Fruit fly (Drosophila melanogaster) whole organism, embryonic: ENCODE results near the gene CG10301.

Experiments used
- Atf-2 ChIP-seq: fragments of 200-800 bp; sonication (Bioruptor generic); optimal IDR thresholded peaks from 2 replicates; lab custom pipeline; 2016; ENCODE audit warnings: missing biosample characterization, missing genetic modification characterization
- B-H2 ChIP-seq: fragments of 200-800 bp; sonication (Bioruptor generic); optimal IDR thresholded peaks from 2 replicates; lab custom pipeline; 2018; ENCODE audit warnings: missing biosample characterization, mild to moderate bottlenecking, missing genetic modification characterization
- BtbVII ChIP-seq: fragments of 200-800 bp; sonication (Bioruptor generic); optimal IDR thresholded peaks from 3 replicates; lab custom pipeline; 2017; ENCODE audit warnings: missing biosample characterization, mild to moderate bottlenecking, missing genetic modification characterization
- CG10267 ChIP-seq: fragments of 200-800 bp; sonication (Bioruptor generic); optimal IDR thresholded peaks from 2 replicates; lab custom pipeline; 2018; ENCODE audit warnings: missing biosample characterization, mild to moderate bottlenecking, missing genetic modification characterization, moderate library complexity
- CG11695 ChIP-seq: fragments of 200-800 bp; sonication (Bioruptor generic); IDR thresholded peaks from 3 replicates; pipeline ENCODE4 v1.3.6; 2022; ENCODE audit warnings: missing biosample characterization, missing genetic modification characterization
- CG13424 ChIP-seq: fragments of 200-800 bp; sonication (Bioruptor generic); optimal IDR thresholded peaks from 2 replicates; lab custom pipeline; 2019; ENCODE audit warnings: missing biosample characterization, mild to moderate bottlenecking, missing genetic modification characterization, moderate library complexity
- CG13775 ChIP-seq: fragments of 200-800 bp; sonication (Bioruptor generic); optimal IDR thresholded peaks from 3 replicates; lab custom pipeline; 2017; ENCODE audit warnings: missing biosample characterization, mild to moderate bottlenecking, missing genetic modification characterization
- CG14014 ChIP-seq: fragments of 200-800 bp; sonication (Bioruptor generic); IDR thresholded peaks from 2 replicates; pipeline ENCODE4 v1.3.6; 2022; ENCODE audit warnings: missing biosample characterization, missing genetic modification characterization
- CG1603 ChIP-seq: fragments of 200-800 bp; sonication (Bioruptor generic); optimal IDR thresholded peaks from 2 replicates; lab custom pipeline; 2019; ENCODE audit warnings: missing biosample characterization, mild to moderate bottlenecking, missing genetic modification characterization, moderate library complexity
- CG1792 ChIP-seq: fragments of 200-800 bp; sonication (Bioruptor generic); optimal IDR thresholded peaks from 2 replicates; lab custom pipeline; 2016; ENCODE audit warnings: missing biosample characterization, missing genetic modification characterization
- CG1832 ChIP-seq: fragments of 200-800 bp; sonication (Bioruptor generic); optimal IDR thresholded peaks from 2 replicates; lab custom pipeline; 2017; ENCODE audit warnings: missing biosample characterization, mild to moderate bottlenecking, missing genetic modification characterization, inconsistent platforms
- CG3163 ChIP-seq: fragments of 200-800 bp; sonication (Bioruptor generic); optimal IDR thresholded peaks from 3 replicates; lab custom pipeline; 2016; ENCODE audit warnings: missing biosample characterization, missing genetic modification characterization
- CG4730 ChIP-seq: fragments of 200-800 bp; sonication (Bioruptor generic); IDR thresholded peaks from 2 replicates; pipeline ENCODE4 v1.3.6; 2022; ENCODE audit warnings: missing biosample characterization, missing genetic modification characterization
- CG4854 ChIP-seq: fragments of 200-800 bp; sonication (Bioruptor generic); optimal IDR thresholded peaks from 2 replicates; lab custom pipeline; 2016; ENCODE audit warnings: missing biosample characterization, missing genetic modification characterization, inconsistent platforms
- CG5180 ChIP-seq: fragments of 200-800 bp; sonication (Bioruptor generic); optimal IDR thresholded peaks from 3 replicates; lab custom pipeline; 2017; ENCODE audit warnings: missing biosample characterization, missing genetic modification characterization, mild to moderate bottlenecking, moderate library complexity, missing genetic modification reagents
- CG6683 ChIP-seq: fragments of 200-800 bp; sonication (Bioruptor generic); optimal IDR thresholded peaks from 2 replicates; lab custom pipeline; 2017; ENCODE audit warnings: missing biosample characterization, mild to moderate bottlenecking, missing genetic modification characterization, missing genetic modification reagents
- CG6813 ChIP-seq: fragments of 200-800 bp; sonication (Bioruptor generic); optimal IDR thresholded peaks from 2 replicates; lab custom pipeline; 2017; ENCODE audit warnings: missing biosample characterization, missing genetic modification characterization, mild to moderate bottlenecking, moderate library complexity, missing genetic modification reagents
- CG8765 ChIP-seq: fragments of 200-800 bp; sonication (Bioruptor generic); IDR thresholded peaks from 2 replicates; pipeline ENCODE4 v1.3.6; 2022; ENCODE audit warnings: missing biosample characterization, missing genetic modification characterization
- CHES-1-like ChIP-seq: fragments of 200-800 bp; sonication (Bioruptor generic); optimal IDR thresholded peaks from 2 replicates; lab custom pipeline; 2016; ENCODE audit warnings: missing biosample characterization, missing genetic modification characterization
- Camta ChIP-seq: fragments of 200-800 bp; sonication (Bioruptor generic); optimal IDR thresholded peaks from 2 replicates; lab custom pipeline; 2016; ENCODE audit warnings: missing biosample characterization, missing genetic modification characterization
- CrebB ChIP-seq: fragments of 200-800 bp; sonication (Bioruptor generic); optimal IDR thresholded peaks from 3 replicates; lab custom pipeline; 2018; ENCODE audit warnings: missing biosample characterization, mild to moderate bottlenecking, missing genetic modification characterization
- Dref ChIP-seq: fragments of 200-800 bp; sonication (Bioruptor generic); IDR thresholded peaks from 2 replicates; pipeline ENCODE4 v1.3.6; 2022; ENCODE audit warnings: missing biosample characterization, missing genetic modification characterization
- HLH4C ChIP-seq: fragments of 200-800 bp; sonication (Bioruptor generic); IDR thresholded peaks from 3 replicates; pipeline ENCODE4 v1.3.6; 2022; ENCODE audit warnings: missing biosample characterization, missing genetic modification characterization; ENCODE audit not compliant: partially characterized antibody
- HLH54F ChIP-seq: fragments of 200-800 bp; sonication (Bioruptor generic); optimal IDR thresholded peaks from 3 replicates; lab custom pipeline; 2016; ENCODE audit warnings: missing biosample characterization, missing genetic modification characterization
- HmgZ ChIP-seq: fragments of 200-800 bp; sonication (Bioruptor generic); optimal IDR thresholded peaks from 2 replicates; lab custom pipeline; 2018; ENCODE audit warnings: missing biosample characterization, mild to moderate bottlenecking, missing genetic modification characterization
- Hmr ChIP-seq: fragments of 200-800 bp; sonication (Bioruptor generic); optimal IDR thresholded peaks from 3 replicates; lab custom pipeline; 2017; ENCODE audit warnings: mild to moderate bottlenecking, missing biosample characterization, missing genetic modification reagents, missing genetic modification characterization
- Lim3 ChIP-seq: fragments of 200-800 bp; sonication (Bioruptor generic); IDR thresholded peaks from 2 replicates; pipeline ENCODE4 v1.3.6; 2022; ENCODE audit warnings: missing biosample characterization, missing genetic modification characterization
- TFAM ChIP-seq: fragments of 200-800 bp; sonication (Bioruptor generic); optimal IDR thresholded peaks from 2 replicates; lab custom pipeline; 2017; ENCODE audit warnings: missing biosample characterization, missing genetic modification characterization, inconsistent platforms
- Xbp1 ChIP-seq: fragments of 200-800 bp; sonication (Bioruptor generic); optimal IDR thresholded peaks from 3 replicates; lab custom pipeline; 2016; ENCODE audit warnings: missing biosample characterization, mild to moderate bottlenecking, missing genetic modification characterization
- Xrp1 ChIP-seq: fragments of 200-800 bp; sonication (Bioruptor generic); IDR thresholded peaks from 2 replicates; pipeline ENCODE4 v1.3.6; 2022; ENCODE audit warnings: missing biosample characterization, missing genetic modification characterization
- ap ChIP-seq: fragments of 200-800 bp; sonication (Bioruptor generic); IDR thresholded peaks from 2 replicates; pipeline ENCODE4 v1.3.6; 2022; ENCODE audit warnings: missing biosample characterization, missing genetic modification characterization
- cad ChIP-seq: fragments of >200 bp; optimal IDR thresholded peaks from 2 replicates; lab custom pipeline; 2017; ENCODE audit warnings: missing biosample characterization, missing genetic modification characterization
- caup ChIP-seq: fragments of 200-800 bp; sonication (Bioruptor generic); optimal IDR thresholded peaks from 3 replicates; lab custom pipeline; 2017; ENCODE audit warnings: missing biosample characterization, mild to moderate bottlenecking, missing genetic modification characterization, moderate library complexity; ENCODE audit not compliant: severe bottlenecking
- da ChIP-seq: fragments of 200-800 bp; sonication (Bioruptor generic); optimal IDR thresholded peaks from 2 replicates; lab custom pipeline; 2016; ENCODE audit warnings: missing biosample characterization, missing genetic modification characterization
- danr ChIP-seq: fragments of 200-800 bp; sonication (Bioruptor generic); IDR thresholded peaks from 2 replicates; pipeline ENCODE4 v1.3.6; 2022; ENCODE audit warnings: missing biosample characterization, missing genetic modification characterization
- dimm ChIP-seq: fragments of 200-800 bp; sonication (Bioruptor generic); IDR thresholded peaks from 2 replicates; pipeline ENCODE4 v1.3.6; 2022; ENCODE audit warnings: missing biosample characterization, missing genetic modification characterization
- eve ChIP-seq, 2 experiments: fragments of >200 bp; optimal IDR thresholded peaks; 2 replicates each; lab custom pipeline; 2017; ENCODE audit warnings: missing biosample characterization in 2 of 2, missing genetic modification characterization in 2 of 2
- exex ChIP-seq: fragments of 200-800 bp; sonication (Bioruptor generic); optimal IDR thresholded peaks from 4 replicates; lab custom pipeline; 2018; ENCODE audit warnings: missing biosample characterization, mild to moderate bottlenecking, missing genetic modification characterization, moderate library complexity
- fd64A ChIP-seq: fragments of 200-800 bp; sonication (Bioruptor generic); optimal IDR thresholded peaks from 3 replicates; lab custom pipeline; 2018; ENCODE audit warnings: missing biosample characterization, mild to moderate bottlenecking, missing genetic modification characterization
- fd96Cb ChIP-seq: fragments of 200-800 bp; sonication (Bioruptor generic); optimal IDR thresholded peaks from 2 replicates; lab custom pipeline; 2018; ENCODE audit warnings: missing biosample characterization, mild to moderate bottlenecking, missing genetic modification characterization, moderate library complexity
- inv ChIP-seq: fragments of 200-800 bp; sonication (Bioruptor generic); IDR thresholded peaks from 2 replicates; pipeline ENCODE4 v1.3.6; 2022; ENCODE audit warnings: missing biosample characterization, missing genetic modification characterization; ENCODE audit not compliant: partially characterized antibody
- kni ChIP-seq: fragments of 200-800 bp; sonication (Bioruptor generic); optimal IDR thresholded peaks from 3 replicates; lab custom pipeline; 2017; ENCODE audit warnings: mild to moderate bottlenecking, missing biosample characterization, missing genetic modification reagents, missing genetic modification characterization
- pan ChIP-seq, 4 experiments: fragments of >200 bp in 3 of 4; fragments of 200-800 bp in 1 of 4; sonication (Bioruptor generic) in 1 of 4; optimal IDR thresholded peaks in 3 of 4; IDR thresholded peaks in 1 of 4; 2 replicates each; pipeline versions ENCODE4 v1.3.6 to Lab custom; 2017 to 2022; ENCODE audit warnings: missing biosample characterization in 2 of 4, missing genetic modification characterization in 2 of 4, mixed read lengths in 1 of 4
- ranshi ChIP-seq: fragments of 200-800 bp; sonication (Bioruptor generic); IDR thresholded peaks from 2 replicates; pipeline ENCODE4 v1.3.6; 2022; ENCODE audit warnings: missing biosample characterization, missing genetic modification characterization
- tio ChIP-seq: fragments of 200-800 bp; sonication (Bioruptor generic); optimal IDR thresholded peaks from 2 replicates; lab custom pipeline; 2017; ENCODE audit warnings: missing biosample characterization, missing genetic modification characterization, inconsistent platforms
- tna ChIP-seq: fragments of 200-800 bp; sonication (Bioruptor generic); IDR thresholded peaks from 2 replicates; pipeline ENCODE4 v1.3.6; 2022; ENCODE audit warnings: missing biosample characterization, missing genetic modification characterization; ENCODE audit not compliant: partially characterized antibody
- tx ChIP-seq: fragments of 200-800 bp; sonication (Bioruptor generic); optimal IDR thresholded peaks from 2 replicates; lab custom pipeline; 2016; ENCODE audit warnings: missing biosample characterization, missing genetic modification characterization
- z ChIP-seq: fragments of 200-800 bp; sonication (Bioruptor generic); IDR thresholded peaks from 3 replicates; pipeline ENCODE4 v1.3.6; 2022; ENCODE audit warnings: missing biosample characterization, missing genetic modification characterization

Gene CG10301

DNA sequence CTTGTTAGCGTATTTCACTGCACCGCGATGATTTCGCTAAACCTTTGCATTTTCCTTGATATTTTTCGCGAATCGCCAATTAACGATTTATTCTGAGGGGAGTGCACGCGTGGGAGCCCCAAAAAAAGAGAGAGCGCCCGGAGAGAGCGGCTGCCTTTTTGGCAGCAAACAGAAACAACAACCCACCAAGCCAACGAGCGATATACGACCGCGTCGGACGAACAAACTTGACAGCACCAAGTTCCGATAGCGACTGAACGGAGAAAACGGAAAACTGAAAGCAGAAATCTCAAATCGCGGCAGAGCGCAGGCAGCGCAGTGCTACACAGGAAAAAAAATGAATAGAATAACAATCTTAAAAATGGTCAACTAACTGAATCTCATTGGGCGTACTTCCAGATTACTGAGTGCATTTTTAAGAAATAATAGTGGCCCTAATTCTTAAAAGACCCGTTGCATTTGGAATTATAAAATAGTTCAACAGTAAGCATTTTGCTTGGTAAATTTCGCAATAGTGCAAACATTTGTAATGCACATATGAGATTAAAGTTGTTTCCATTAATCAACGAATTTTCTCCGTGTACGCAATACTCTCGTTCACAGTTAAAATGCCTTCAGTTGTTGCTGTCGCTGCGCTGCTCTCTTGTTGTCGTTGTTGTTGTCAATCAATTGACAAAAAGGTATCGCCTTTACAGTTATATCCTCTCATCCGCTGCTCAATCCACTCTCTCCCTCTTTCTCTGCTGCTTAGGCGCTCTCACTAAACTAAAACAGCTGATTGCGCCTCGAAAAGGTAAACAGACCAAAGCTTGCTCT, 40.3 kb upstream of the CG10301 start, which contains the start of gene CG31145 (continued):
- TF ChIP-seq HmgZ (tag; lab: Kevin White, UChicago) = peak; percentile 100
- no peak for TF ChIP-seq cad
- TF ChIP-seq tx (GFP tag; lab: Kevin White, UChicago) = peak; percentile 99
- peak; percentile 99 for TF ChIP-seq CG1792 (GFP tag; lab: Kevin White, UChicago)
- peak; percentile 70; the same call in 1 of the 2 replicates for TF ChIP-seq tna (GFP tag; lab: Robert Waterston, UW)
- peak; percentile 99 for TF ChIP-seq CG14014 (GFP tag; lab: Robert Waterston, UW)
- peak; percentile 99 for TF ChIP-seq CG6813 (GFP tag; lab: Kevin White, UChicago)
- TF ChIP-seq da (GFP tag; lab: Kevin White, UChicago) = peak; percentile 99
- TF ChIP-seq HLH54F (GFP tag; lab: Kevin White, UChicago) = peak; percentile 100
- TF ChIP-seq z (GFP tag; lab: Robert Waterston, UW) = peak; percentile 73; the same call in 2 of the 3 replicates
- no peak for TF ChIP-seq CG1832 (GFP tag; lab: Kevin White, UChicago)
- TF ChIP-seq dimm (GFP tag; lab: Robert Waterston, UW) = peak; percentile 96
- TF ChIP-seq inv (GFP tag; lab: Robert Waterston, UW) = no peak
- TF ChIP-seq CG4854 = peak; percentile 99
- peak; percentile 100 for TF ChIP-seq CG13424
- TF ChIP-seq CG11695 (GFP tag; lab: Robert Waterston, UW) = peak; percentile 99
- TF ChIP-seq ap (GFP tag; lab: Robert Waterston, UW) = peak; percentile 98
- TF ChIP-seq kni (GFP tag; lab: Kevin White, UChicago) = peak; percentile 92
- no peak for TF ChIP-seq pan (optimal IDR thresholded peaks at IDR 0.05; lab: Kevin White, UChicago)
- peak in 1 of 2 experiments; percentile 99 for TF ChIP-seq pan (GFP tag; optimal IDR thresholded peaks at IDR 0.05 in 1 of 2, IDR thresholded peaks at IDR 0.05 in 1 of 2)
- peak; percentile 93 for TF ChIP-seq CG8765 (GFP tag; lab: Robert Waterston, UW)
- peak; percentile 94 for TF ChIP-seq CG5180
- peak; percentile 99 for TF ChIP-seq CG6683 (GFP tag; lab: Kevin White, UChicago)
- peak; percentile 98 for TF ChIP-seq CG1603 (tag; lab: Kevin White, UChicago)
- peak; percentile 99 for TF ChIP-seq caup (GFP tag; lab: Kevin White, UChicago)
- peak; percentile 99 for TF ChIP-seq Xrp1 (GFP tag; lab: Robert Waterston, UW)
- peak; percentile 100 for TF ChIP-seq CHES-1-like
- peak; percentile 100 for TF ChIP-seq Xbp1 (GFP tag; lab: Kevin White, UChicago)
- peak; percentile 95 for TF ChIP-seq CG3163
- peak; percentile 99 for TF ChIP-seq danr (GFP tag; lab: Robert Waterston, UW)
- peak; percentile 93 for TF ChIP-seq exex (tag; lab: Kevin White, UChicago)
- TF ChIP-seq Atf-2 (GFP tag; lab: Kevin White, UChicago) = peak; percentile 100
- TF ChIP-seq CG10267 (tag; lab: Kevin White, UChicago) = peak; percentile 96
- TF ChIP-seq fd96Cb = peak; percentile 100
- TF ChIP-seq Hmr (GFP tag; lab: Kevin White, UChicago) = peak; percentile 100
- TF ChIP-seq TFAM (GFP tag; lab: Kevin White, UChicago) = peak; percentile 95
- TF ChIP-seq Dref = no peak
- TF ChIP-seq HLH4C (GFP tag; lab: Robert Waterston, UW) = no peak
- peak; percentile 99 for TF ChIP-seq BtbVII (GFP tag; lab: Kevin White, UChicago)
- peak; percentile 98 for TF ChIP-seq fd64A (GFP tag; lab: Kevin White, UChicago)
- TF ChIP-seq tio (GFP tag; lab: Kevin White, UChicago) = peak; percentile 100
- peak; percentile 98 for TF ChIP-seq CG4730 (GFP tag; lab: Robert Waterston, UW)
- TF ChIP-seq CG13775 = peak; percentile 100
- TF ChIP-seq Camta = peak; percentile 100
- peak; percentile 98 for TF ChIP-seq CrebB (tag; lab: Kevin White, UChicago)
- TF ChIP-seq B-H2 (GFP tag; lab: Kevin White, UChicago) = peak; percentile 97
- TF ChIP-seq ranshi = peak; percentile 99
- peak in 1 of 2 experiments; percentile 100 for TF ChIP-seq eve (GFP tag; optimal IDR thresholded peaks at IDR 0.05; lab: Kevin White, UChicago)
- TF ChIP-seq Lim3 = peak; percentile 98
